Worm (Caenorhabditis elegans): ENCODE results near the gene unc-115.

Gene unc-115

DNA sequence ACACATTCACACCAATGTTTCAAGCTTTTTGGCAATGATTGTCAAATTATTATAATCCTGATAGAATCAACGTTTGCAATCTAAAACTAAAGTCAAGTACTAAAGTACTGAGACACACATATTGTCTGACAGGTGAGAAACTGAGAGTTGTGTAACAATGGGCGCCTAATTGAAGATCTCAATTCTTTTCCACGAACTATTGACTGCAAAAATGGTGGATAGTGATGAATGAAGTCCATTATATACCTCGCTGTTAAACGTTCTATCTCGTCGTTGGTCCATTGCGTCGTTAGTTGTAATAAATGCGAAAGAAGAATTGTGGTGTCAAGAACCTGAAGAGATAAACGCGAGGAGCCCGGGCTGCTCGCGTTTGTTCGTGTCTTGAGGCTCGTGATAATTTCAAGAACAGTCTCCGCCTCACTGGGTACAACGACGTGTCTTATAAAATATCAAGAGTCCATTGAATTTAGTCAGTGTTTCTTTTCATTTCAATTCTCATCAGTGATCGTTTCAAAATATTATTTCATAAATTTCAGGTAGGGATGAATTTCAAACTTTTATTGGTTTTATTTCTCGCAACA lies 13.5 kb downstream of the unc-115 start, which contains the start of gene F09B9.4:
F09B9.4 (plus strand) TSS at position 531 of the 581 bp plus-strand sequence.
- TF ChIP-seq daf-8 (GFP tag; IDR thresholded peaks at IDR 0.05), result no peak
- TF ChIP-seq unc-62 (GFP tag; optimal IDR thresholded peaks at IDR 0.05 in 1 of 2), result peak in 1 of 2 experiments; percentile 94
- TF ChIP-seq unc-62 (tag; optimal IDR thresholded peaks at IDR 0.05), result no peak
- no peak for TF ChIP-seq Y75B8A.6 (GFP tag; IDR thresholded peaks at IDR 0.05)
- no peak for TF ChIP-seq dmd-9 (GFP tag; IDR thresholded peaks at IDR 0.05)
- TF ChIP-seq madf-5 (GFP tag; IDR thresholded peaks at IDR 0.05), result no peak

DNA sequence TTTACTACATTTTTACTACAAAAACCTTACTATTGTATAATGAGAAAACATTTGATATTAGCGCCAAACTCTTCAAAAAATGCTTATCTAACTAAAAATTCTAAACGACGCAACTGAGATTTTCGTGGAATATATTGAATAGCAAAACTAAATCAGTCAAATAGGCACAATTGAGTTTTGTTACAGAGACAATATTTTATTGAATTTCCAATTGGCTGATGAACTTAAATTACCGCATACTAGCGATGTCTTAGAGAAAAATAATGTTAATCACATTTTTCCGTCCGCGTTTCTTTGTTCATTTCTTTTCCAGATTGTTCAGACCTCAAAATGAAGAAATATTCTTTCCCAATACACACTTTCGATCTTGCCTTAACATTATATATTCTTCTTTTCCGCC lies 15.8 kb downstream of the unc-115 start:
- TF ChIP-seq ces-1 (GFP tag; optimal IDR thresholded peaks at IDR 0.05), result peak; percentile 28
- TF ChIP-seq skn-1 (tag; optimal IDR thresholded peaks at IDR 0.05), result no peak
- peak; percentile 43 for TF ChIP-seq fkh-10 (GFP tag; optimal IDR thresholded peaks at IDR 0.05)
- peak in 1 of 2 experiments; percentile 54 for TF ChIP-seq unc-62 (GFP tag; optimal IDR thresholded peaks at IDR 0.05 in 1 of 2)
- no peak for TF ChIP-seq unc-62 (tag; optimal IDR thresholded peaks at IDR 0.05)

DNA sequence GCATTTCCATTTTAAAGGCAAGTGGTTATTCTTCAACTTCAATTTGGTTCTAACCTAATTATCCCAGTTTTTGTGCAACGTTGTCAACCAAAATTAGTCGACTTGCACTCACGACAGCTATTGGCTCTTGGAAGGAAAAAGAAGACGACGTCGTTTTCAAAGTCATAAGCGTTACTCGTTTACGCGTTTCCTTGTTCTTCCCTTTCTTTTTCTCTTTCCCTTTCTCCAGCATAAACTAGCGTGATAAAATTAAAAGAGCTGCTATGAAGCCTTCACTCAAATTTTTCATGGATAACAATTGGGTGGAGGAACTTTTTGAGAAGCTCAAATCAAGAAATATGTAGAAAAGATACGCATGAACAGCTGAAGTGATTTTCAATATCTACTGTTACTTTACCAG lies 16.5 kb downstream of the unc-115 start:
- TF ChIP-seq nhr-77 (tag; optimal IDR thresholded peaks at IDR 0.05) (no peak), nhr-11 (tag; optimal IDR thresholded peaks at IDR 0.05) (no peak), dmd-8 (GFP tag; IDR thresholded peaks at IDR 0.05) (no peak), nhr-28 (tag; optimal IDR thresholded peaks at IDR 0.05) (no peak), saeg-2 (GFP tag; IDR thresholded peaks at IDR 0.05) (no peak), ces-1 (GFP tag; optimal IDR thresholded peaks at IDR 0.05) (peak; percentile 11), Y5F2A.4 (GFP tag; optimal IDR thresholded peaks at IDR 0.05) (no peak), egl-43 (GFP tag; IDR thresholded peaks at IDR 0.05) (no peak), ztf-7 (tag; optimal IDR thresholded peaks at IDR 0.05) (no peak), cey-2 (tag; optimal IDR thresholded peaks at IDR 0.05; ENCODE audit: borderline replicate concordance, insufficient read depth) (no peak), mxl-2 (GFP tag; conservative IDR thresholded peaks at IDR 0.05) (no peak), daf-12 (tag; optimal IDR thresholded peaks at IDR 0.05) (no peak), nhr-237 (tag; optimal IDR thresholded peaks at IDR 0.05) (no peak), fos-1 (tag; optimal IDR thresholded peaks at IDR 0.05) (no peak), attf-4 (tag; optimal IDR thresholded peaks at IDR 0.05) (no peak), fkh-10 (GFP tag; optimal IDR thresholded peaks at IDR 0.05) (peak; percentile 57), F37D6.2 (tag; optimal IDR thresholded peaks at IDR 0.05) (no peak), nhr-10 (tag; optimal IDR thresholded peaks at IDR 0.05) (no peak), aha-1 (tag) (peak; percentile 27), lsy-2 (tag; optimal IDR thresholded peaks at IDR 0.05) (no peak), jun-1 (tag; optimal IDR thresholded peaks at IDR 0.05) (no peak), gei-8 (GFP tag; optimal IDR thresholded peaks at IDR 0.05) (no peak), nhr-41 (GFP tag; IDR thresholded peaks at IDR 0.05) (no peak), madf-5 (GFP tag; IDR thresholded peaks at IDR 0.05) (no peak)

ce11 chrX:10167005-10167404 lies 20.3 kb downstream of the unc-115 start, which contains the start of gene rnp-9:
Gene rnp-9 (plus strand): TSS chrX:10167305.
- TF ChIP-seq egl-27 (tag; optimal IDR thresholded peaks at IDR 0.05), result no peak
- TF ChIP-seq arid-1 (GFP tag; conservative IDR thresholded peaks at IDR 0.05), result no peak
- no peak for TF ChIP-seq spr-1 (tag; optimal IDR thresholded peaks at IDR 0.05)

DNA sequence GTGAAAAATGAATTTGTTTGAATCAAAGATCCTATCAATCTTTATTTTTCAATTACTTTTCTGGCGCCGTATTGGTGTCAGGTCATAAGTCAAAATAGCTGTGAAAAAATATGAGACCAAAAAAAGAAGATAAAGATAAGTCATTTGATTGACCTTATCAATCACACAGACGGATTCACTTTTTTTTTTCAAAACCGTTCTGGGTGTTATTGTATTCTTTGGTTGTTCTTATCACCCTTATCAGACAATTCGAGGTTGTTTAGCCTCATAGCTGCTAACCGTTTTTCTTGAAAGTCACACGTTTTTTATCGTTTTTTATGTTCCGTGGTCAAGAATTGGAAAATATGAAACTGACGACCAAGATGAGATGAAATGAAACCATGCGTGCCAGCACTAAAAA lies 21.8 kb downstream of the unc-115 start:
- TF ChIP-seq zag-1 (tag; optimal IDR thresholded peaks at IDR 0.05) (no peak), dve-1 (tag; optimal IDR thresholded peaks at IDR 0.05; ENCODE audit: insufficient read depth) (peak; percentile 22), madf-5 (GFP tag; IDR thresholded peaks at IDR 0.05) (no peak), aha-1 (tag) (peak; percentile 48), lin-39 (tag; optimal IDR thresholded peaks at IDR 0.05) (no peak), unc-130 (GFP tag; optimal IDR thresholded peaks at IDR 0.05) (no peak), vab-7 (GFP tag; IDR thresholded peaks at IDR 0.05) (no peak), hif-1 (tag; optimal IDR thresholded peaks at IDR 0.05) (no peak), unc-62 (GFP tag; optimal IDR thresholded peaks at IDR 0.05 in 1 of 2) (peak in 1 of 2 experiments; percentile 90), unc-62 (tag; optimal IDR thresholded peaks at IDR 0.05) (no peak), lsy-2 (tag; optimal IDR thresholded peaks at IDR 0.05) (no peak), attf-4 (tag; optimal IDR thresholded peaks at IDR 0.05) (no peak), hlh-30 (tag; optimal IDR thresholded peaks at IDR 0.05; ENCODE audit: insufficient read depth) (peak; percentile 41), fos-1 (tag; optimal IDR thresholded peaks at IDR 0.05) (no peak), nhr-11 (tag; optimal IDR thresholded peaks at IDR 0.05) (no peak), tra-1 (GFP tag; IDR thresholded peaks at IDR 0.05) (0 out of 2 replicates have a peak, but pooled peaks have one; percentile 41), mxl-2 (GFP tag; conservative IDR thresholded peaks at IDR 0.05) (no peak), lim-7 (GFP tag; IDR thresholded peaks at IDR 0.05) (no peak), zip-11 (GFP tag; IDR thresholded peaks at IDR 0.05) (no peak), mdt-29 (GFP tag; IDR thresholded peaks at IDR 0.05) (no peak)
